Fruit fly (Drosophila melanogaster): ENCODE measurements around the gene lost.

The lost gene

dm6 chr3R:4394654-4395581 is 8.0 kb upstream of the lost start (continued):
- TF ChIP-seq Ssrp (tag; optimal IDR thresholded peaks at IDR 0.05) (peak; percentile 76), CG1602 (GFP tag; optimal IDR thresholded peaks at IDR 0.05) (peak; percentile 83), CG10979 (tag; optimal IDR thresholded peaks at IDR 0.05) (peak; percentile 84), pho (GFP tag; optimal IDR thresholded peaks at IDR 0.05) (peak; percentile 89), kay (GFP tag; optimal IDR thresholded peaks at IDR 0.05) (peak; percentile 76), tll (GFP tag; optimal IDR thresholded peaks at IDR 0.05) (no peak), CG11723 (GFP tag; optimal IDR thresholded peaks at IDR 0.05) (peak; percentile 70), Hey (tag; optimal IDR thresholded peaks at IDR 0.05) (peak; percentile 67), ranshi (GFP tag; IDR thresholded peaks at IDR 0.05) (peak; percentile 88; the same call in 1 of the 2 replicates), CG17186 (GFP tag; optimal IDR thresholded peaks at IDR 0.05) (peak; percentile 30), CG11093 (GFP tag; IDR thresholded peaks at IDR 0.05) (peak; percentile 83), cas (GFP tag; IDR thresholded peaks at IDR 0.05) (peak; percentile 66; the same call in 1 of the 2 replicates), gce (GFP tag; IDR thresholded peaks at IDR 0.05) (peak; percentile 67; the same call in 2 of the 3 replicates), Dek (tag; optimal IDR thresholded peaks at IDR 0.05) (peak; percentile 86), Sry-β (GFP tag; optimal IDR thresholded peaks at IDR 0.05) (peak; percentile 70), CG34224 (GFP tag; IDR thresholded peaks at IDR 0.05; ENCODE audit: partially characterized antibody) (no peak), Deaf1 (tag; optimal IDR thresholded peaks at IDR 0.05) (peak; percentile 75), CG12155 (GFP tag; optimal IDR thresholded peaks at IDR 0.05) (peak; percentile 84), CG14050 (GFP tag; IDR thresholded peaks at IDR 0.05) (peak; percentile 86), CG4854 (GFP tag; optimal IDR thresholded peaks at IDR 0.05) (peak; percentile 80), amos (GFP tag; IDR thresholded peaks at IDR 0.05; ENCODE audit: partially characterized antibody) (no peak), CG6854 (GFP tag; optimal IDR thresholded peaks at IDR 0.05) (peak; percentile 73), jigr1 (GFP tag; IDR thresholded peaks at IDR 0.05) (0 out of 3 replicates have a peak, but pooled peaks have one; percentile 50), CG10565 (GFP tag; optimal IDR thresholded peaks at IDR 0.05) (peak; percentile 7), CG7357 (GFP tag; IDR thresholded peaks at IDR 0.05) (peak; percentile 79), pros (GFP tag; optimal IDR thresholded peaks at IDR 0.05) (no peak), Ravus (GFP tag; IDR thresholded peaks at IDR 0.05) (peak; percentile 56), Drgx (GFP tag; IDR thresholded peaks at IDR 0.05) (peak; percentile 95), ro (GFP tag; IDR thresholded peaks at IDR 0.05) (peak; percentile 74), CG9932 (GFP tag; IDR thresholded peaks at IDR 0.05) (peak; percentile 76), ttk (GFP tag; IDR thresholded peaks at IDR 0.05) (peak; percentile 85), inv (GFP tag; IDR thresholded peaks at IDR 0.05; ENCODE audit: partially characterized antibody) (no peak), CG10274 (GFP tag; optimal IDR thresholded peaks at IDR 0.05) (peak; percentile 92), CG11456 (GFP tag; IDR thresholded peaks at IDR 0.05) (peak; percentile 91), gt (GFP tag; IDR thresholded peaks at IDR 0.05) (peak; percentile 70), yki (optimal IDR thresholded peaks at IDR 0.05) (no peak), Oli (tag; optimal IDR thresholded peaks at IDR 0.05) (peak; percentile 90), CG17328 (GFP tag; IDR thresholded peaks at IDR 0.05) (peak; percentile 84), Doc3 (GFP tag; IDR thresholded peaks at IDR 0.05; ENCODE audit: partially characterized antibody) (no peak), NfI (GFP tag; optimal IDR thresholded peaks at IDR 0.05) (peak; percentile 90), CG32532 (GFP tag; IDR thresholded peaks at IDR 0.05) (peak; percentile 86), fru (optimal IDR thresholded peaks at IDR 0.05) (no peak), CG4404 (GFP tag; IDR thresholded peaks at IDR 0.05) (peak; percentile 46; the same call in 1 of the 2 replicates), CG31441 (GFP tag; IDR thresholded peaks at IDR 0.05) (peak; percentile 91), lmd (GFP tag; IDR thresholded peaks at IDR 0.05) (peak; percentile 88), fu2 (GFP tag; optimal IDR thresholded peaks at IDR 0.05) (peak; percentile 86), CG6791 (GFP tag; IDR thresholded peaks at IDR 0.05; ENCODE audit: partially characterized antibody) (no peak), Taf1 (GFP tag; IDR thresholded peaks at IDR 0.05) (peak; percentile 70; the same call in 1 of the 2 replicates), CG11398 (GFP tag; optimal IDR thresholded peaks at IDR 0.05) (peak; percentile 74)

All from whole organism, embryonic.